Fruit fly (Drosophila melanogaster): Measurements from ENCODE around the gene PH4alphaNE1.

The PH4alphaNE1 gene

dm6 chr3R:30501174-30501573, 1.0 kb upstream of the PH4alphaNE1 start (continued):
- TF ChIP-seq CG11247 (GFP tag; IDR thresholded peaks at IDR 0.05) (no peak), mirr (GFP tag; optimal IDR thresholded peaks at IDR 0.05) (no peak), Scr (GFP tag; IDR thresholded peaks at IDR 0.05; ENCODE audit: partially characterized antibody) (no peak), cas (GFP tag; IDR thresholded peaks at IDR 0.05) (no peak), sc (optimal IDR thresholded peaks at IDR 0.05) (no peak), sc (GFP tag; optimal IDR thresholded peaks at IDR 0.05) (no peak), CG18764 (GFP tag; optimal IDR thresholded peaks at IDR 0.05) (no peak), CG17829 (tag; optimal IDR thresholded peaks at IDR 0.05) (no peak), trem (tag; optimal IDR thresholded peaks at IDR 0.05) (no peak), CHES-1-like (GFP tag; optimal IDR thresholded peaks at IDR 0.05) (no peak), hkb (optimal IDR thresholded peaks at IDR 0.05) (no peak), hkb (GFP tag; IDR thresholded peaks at IDR 0.05) (no peak), CG32767 (GFP tag; IDR thresholded peaks at IDR 0.05) (no peak), CG6854 (GFP tag; optimal IDR thresholded peaks at IDR 0.05) (no peak), CG10274 (GFP tag; optimal IDR thresholded peaks at IDR 0.05) (no peak), ci (GFP tag; IDR thresholded peaks at IDR 0.05) (0 out of 3 replicates have a peak, but pooled peaks have one; percentile 52), CG1647 (GFP tag; optimal IDR thresholded peaks at IDR 0.05) (no peak), Sry-β (GFP tag; optimal IDR thresholded peaks at IDR 0.05) (no peak), sens-2 (GFP tag; IDR thresholded peaks at IDR 0.05) (no peak), gce (GFP tag; IDR thresholded peaks at IDR 0.05) (0 out of 3 replicates have a peak, but pooled peaks have one; percentile 6), Dip2 (GFP tag; IDR thresholded peaks at IDR 0.05) (no peak), Lpt (GFP tag; optimal IDR thresholded peaks at IDR 0.05) (no peak), CG42726 (GFP tag; IDR thresholded peaks at IDR 0.05; ENCODE audit: partially characterized antibody) (no peak), CG17612 (GFP tag; IDR thresholded peaks at IDR 0.05) (no peak), CG11398 (GFP tag; optimal IDR thresholded peaks at IDR 0.05) (no peak), z (GFP tag; IDR thresholded peaks at IDR 0.05) (no peak), B-H1 (GFP tag; IDR thresholded peaks at IDR 0.05) (no peak), CG12219 (GFP tag; optimal IDR thresholded peaks at IDR 0.05) (no peak), cato (GFP tag; optimal IDR thresholded peaks at IDR 0.05; ENCODE audit: borderline replicate concordance) (no peak), CG12071 (GFP tag; optimal IDR thresholded peaks at IDR 0.05) (no peak), CG1024 (GFP tag; IDR thresholded peaks at IDR 0.05) (0 out of 2 replicates have a peak, but pooled peaks have one; percentile 9), CG10431 (GFP tag; optimal IDR thresholded peaks at IDR 0.05) (no peak), CG12391 (tag; optimal IDR thresholded peaks at IDR 0.05) (no peak), CG6175 (GFP tag; IDR thresholded peaks at IDR 0.05) (no peak), CG6254 (GFP tag; optimal IDR thresholded peaks at IDR 0.05) (no peak), CG9437 (GFP tag; optimal IDR thresholded peaks at IDR 0.05) (no peak), Awh (GFP tag; IDR thresholded peaks at IDR 0.05) (no peak), run (tag; optimal IDR thresholded peaks at IDR 0.05) (no peak), CG5245 (GFP tag; optimal IDR thresholded peaks at IDR 0.05) (peak; percentile 6), Dp (GFP tag; optimal IDR thresholded peaks at IDR 0.05) (no peak), CG14965 (GFP tag; optimal IDR thresholded peaks at IDR 0.05; ENCODE audit: borderline replicate concordance) (no peak), HLH4C (GFP tag; IDR thresholded peaks at IDR 0.05; ENCODE audit: partially characterized antibody) (no peak), Kr (GFP tag; optimal IDR thresholded peaks at IDR 0.05) (no peak), CG8765 (GFP tag; IDR thresholded peaks at IDR 0.05) (peak; percentile 38; the same call in 1 of the 2 replicates)
